Worm (Caenorhabditis elegans): ENCODE data around the gene nex-4.

The nex-4 gene

ce11 chrV:4842544-4842943, 8.7 kb upstream of the nex-4 start, which contains the start of the genes cwp-2 and cwp-3:
cwp-2 (minus strand) TSS chrV:4842644.
cwp-3 (plus strand) TSS chrV:4842836.
- TF ChIP-seq hmbx-1 (tag; optimal IDR thresholded peaks at IDR 0.05) = no peak
- TF ChIP-seq ceh-36 (tag; optimal IDR thresholded peaks at IDR 0.05) = no peak
- no peak for TF ChIP-seq tbx-11 (GFP tag; IDR thresholded peaks at IDR 0.05)
- no peak for TF ChIP-seq ama-1 (optimal IDR thresholded peaks at IDR 0.05)
- TF ChIP-seq tra-4 (tag; optimal IDR thresholded peaks at IDR 0.05) = no peak
- TF ChIP-seq hnd-1 (tag; optimal IDR thresholded peaks at IDR 0.05) = no peak
- TF ChIP-seq flt-1 (GFP tag; IDR thresholded peaks at IDR 0.05) = no peak
- no peak for TF ChIP-seq scrt-1 (GFP tag; IDR thresholded peaks at IDR 0.05)
- TF ChIP-seq tbx-37 (GFP tag; conservative IDR thresholded peaks at IDR 0.05) = no peak
- TF ChIP-seq ceh-13 (GFP tag; optimal IDR thresholded peaks at IDR 0.05) = no peak
- no peak for TF ChIP-seq pes-1 (GFP tag; IDR thresholded peaks at IDR 0.05)
- TF ChIP-seq B0310.2 (tag; optimal IDR thresholded peaks at IDR 0.05) = no peak
- TF ChIP-seq hmg-4 (GFP tag; optimal IDR thresholded peaks at IDR 0.05) = no peak
- no peak for TF ChIP-seq ets-7 (tag; optimal IDR thresholded peaks at IDR 0.05)
- no peak for TF ChIP-seq aly-1 (tag; optimal IDR thresholded peaks at IDR 0.05)
- TF ChIP-seq sea-1 (GFP tag; conservative IDR thresholded peaks at IDR 0.05) = no peak
- TF ChIP-seq F13C5.2 (tag; optimal IDR thresholded peaks at IDR 0.05) = no peak

- TF ChIP-seq tbx-37 (GFP tag; conservative IDR thresholded peaks at IDR 0.05) = no peak
- TF ChIP-seq scrt-1 (GFP tag; IDR thresholded peaks at IDR 0.05) = no peak
- no peak for TF ChIP-seq pes-1 (GFP tag; IDR thresholded peaks at IDR 0.05)
- no peak for TF ChIP-seq F13C5.2 (tag; optimal IDR thresholded peaks at IDR 0.05)
- no peak for TF ChIP-seq sea-1 (GFP tag; conservative IDR thresholded peaks at IDR 0.05)
- TF ChIP-seq hmbx-1 (tag; optimal IDR thresholded peaks at IDR 0.05) = no peak
- no peak for TF ChIP-seq ets-7 (tag; optimal IDR thresholded peaks at IDR 0.05)
- TF ChIP-seq B0310.2 (tag; optimal IDR thresholded peaks at IDR 0.05) = no peak
- TF ChIP-seq tra-4 (tag; optimal IDR thresholded peaks at IDR 0.05) = no peak
- TF ChIP-seq hmg-4 (GFP tag; optimal IDR thresholded peaks at IDR 0.05) = no peak
- no peak for TF ChIP-seq ama-1 (optimal IDR thresholded peaks at IDR 0.05)
- no peak for TF ChIP-seq tbx-11 (GFP tag; IDR thresholded peaks at IDR 0.05)
- no peak for TF ChIP-seq hnd-1 (tag; optimal IDR thresholded peaks at IDR 0.05)
- no peak for TF ChIP-seq flt-1 (GFP tag; IDR thresholded peaks at IDR 0.05)
- no peak for TF ChIP-seq ceh-36 (tag; optimal IDR thresholded peaks at IDR 0.05)
- no peak for TF ChIP-seq aly-1 (tag; optimal IDR thresholded peaks at IDR 0.05)
- no peak for TF ChIP-seq ceh-13 (GFP tag; optimal IDR thresholded peaks at IDR 0.05)
Observed at ce11 chrV:4844591-4844990, 6.6 kb upstream of the nex-4 start, which contains the start of gene abhd-5.2. abhd-5.2 (plus strand) TSS chrV:4844685.

- no peak for TF ChIP-seq tbx-11 (GFP tag; IDR thresholded peaks at IDR 0.05)
- no peak for TF ChIP-seq pes-1 (GFP tag; IDR thresholded peaks at IDR 0.05)
- TF ChIP-seq B0310.2 (tag; optimal IDR thresholded peaks at IDR 0.05) = no peak
- TF ChIP-seq tbx-37 (GFP tag; conservative IDR thresholded peaks at IDR 0.05) = no peak
- no peak for TF ChIP-seq tra-4 (tag; optimal IDR thresholded peaks at IDR 0.05)
- TF ChIP-seq ceh-13 (GFP tag; optimal IDR thresholded peaks at IDR 0.05) = no peak
- TF ChIP-seq hmbx-1 (tag; optimal IDR thresholded peaks at IDR 0.05) = no peak
- TF ChIP-seq ets-7 (tag; optimal IDR thresholded peaks at IDR 0.05) = no peak
- no peak for TF ChIP-seq sea-1 (GFP tag; conservative IDR thresholded peaks at IDR 0.05)
- no peak for TF ChIP-seq scrt-1 (GFP tag; IDR thresholded peaks at IDR 0.05)
- TF ChIP-seq aly-1 (tag; optimal IDR thresholded peaks at IDR 0.05) = no peak
- no peak for TF ChIP-seq F13C5.2 (tag; optimal IDR thresholded peaks at IDR 0.05)
- TF ChIP-seq flt-1 (GFP tag; IDR thresholded peaks at IDR 0.05) = no peak
- TF ChIP-seq hmg-4 (GFP tag; optimal IDR thresholded peaks at IDR 0.05) = no peak
- TF ChIP-seq hnd-1 (tag; optimal IDR thresholded peaks at IDR 0.05) = no peak
- TF ChIP-seq ama-1 (optimal IDR thresholded peaks at IDR 0.05) = no peak
- no peak for TF ChIP-seq ceh-36 (tag; optimal IDR thresholded peaks at IDR 0.05)
Observed at ce11 chrV:4846507-4846906, 4.7 kb upstream of the nex-4 start.

- TF ChIP-seq ets-7 (tag; optimal IDR thresholded peaks at IDR 0.05) (no peak), ama-1 (optimal IDR thresholded peaks at IDR 0.05) (no peak), sea-1 (GFP tag; conservative IDR thresholded peaks at IDR 0.05) (no peak), hmbx-1 (tag; optimal IDR thresholded peaks at IDR 0.05) (no peak), tbx-11 (GFP tag; IDR thresholded peaks at IDR 0.05) (no peak), scrt-1 (GFP tag; IDR thresholded peaks at IDR 0.05) (no peak), ceh-13 (GFP tag; optimal IDR thresholded peaks at IDR 0.05) (no peak), F13C5.2 (tag; optimal IDR thresholded peaks at IDR 0.05) (no peak), hmg-4 (GFP tag; optimal IDR thresholded peaks at IDR 0.05) (no peak), hnd-1 (tag; optimal IDR thresholded peaks at IDR 0.05) (no peak), aly-1 (tag; optimal IDR thresholded peaks at IDR 0.05) (no peak), pes-1 (GFP tag; IDR thresholded peaks at IDR 0.05) (no peak), ceh-36 (tag; optimal IDR thresholded peaks at IDR 0.05) (no peak), tbx-37 (GFP tag; conservative IDR thresholded peaks at IDR 0.05) (no peak), B0310.2 (tag; optimal IDR thresholded peaks at IDR 0.05) (no peak), flt-1 (GFP tag; IDR thresholded peaks at IDR 0.05) (no peak), tra-4 (tag; optimal IDR thresholded peaks at IDR 0.05) (no peak)
Observed at ce11 chrV:4847424-4847823, 3.8 kb upstream of the nex-4 start, which contains the start of gene abhd-5.1. abhd-5.1 (plus strand) TSS chrV:4847653.

- TF ChIP-seq hmg-4 (GFP tag; optimal IDR thresholded peaks at IDR 0.05) (no peak), aly-1 (tag; optimal IDR thresholded peaks at IDR 0.05) (no peak), hnd-1 (tag; optimal IDR thresholded peaks at IDR 0.05) (no peak), scrt-1 (GFP tag; IDR thresholded peaks at IDR 0.05) (no peak), ets-7 (tag; optimal IDR thresholded peaks at IDR 0.05) (no peak), sea-1 (GFP tag; conservative IDR thresholded peaks at IDR 0.05) (no peak), tra-4 (tag; optimal IDR thresholded peaks at IDR 0.05) (no peak), ceh-13 (GFP tag; optimal IDR thresholded peaks at IDR 0.05) (no peak), hmbx-1 (tag; optimal IDR thresholded peaks at IDR 0.05) (no peak)
Observed at ce11 chrV:4850446-4850845, 792 bp upstream of the nex-4 start.

ce11 chrV:4851969-4852368, 731 bp downstream of the nex-4 start:
- no peak for TF ChIP-seq ceh-36 (tag; optimal IDR thresholded peaks at IDR 0.05)
- TF ChIP-seq B0310.2 (tag; optimal IDR thresholded peaks at IDR 0.05) = no peak
- TF ChIP-seq ets-7 (tag; optimal IDR thresholded peaks at IDR 0.05) = no peak
- TF ChIP-seq F13C5.2 (tag; optimal IDR thresholded peaks at IDR 0.05) = no peak
- no peak for TF ChIP-seq tbx-37 (GFP tag; conservative IDR thresholded peaks at IDR 0.05)
- TF ChIP-seq ceh-13 (GFP tag; optimal IDR thresholded peaks at IDR 0.05) = no peak
- no peak for TF ChIP-seq pes-1 (GFP tag; IDR thresholded peaks at IDR 0.05)
- TF ChIP-seq tra-4 (tag; optimal IDR thresholded peaks at IDR 0.05) = no peak
- TF ChIP-seq hnd-1 (tag; optimal IDR thresholded peaks at IDR 0.05) = no peak
- no peak for TF ChIP-seq aly-1 (tag; optimal IDR thresholded peaks at IDR 0.05)

ce11 chrV:4857561-4857960, 6.3 kb downstream of the nex-4 start:
- TF ChIP-seq ceh-13 (GFP tag; optimal IDR thresholded peaks at IDR 0.05) (no peak), pes-1 (GFP tag; IDR thresholded peaks at IDR 0.05) (no peak), hmbx-1 (tag; optimal IDR thresholded peaks at IDR 0.05) (no peak), hmg-4 (GFP tag; optimal IDR thresholded peaks at IDR 0.05) (no peak)
